Worm (Caenorhabditis elegans) whole organism, early embryonic: ENCODE measurements around the gene Y43B11AR.1.

Experiments
- B0310.2 ChIP-seq: sonication (generic microtip); optimal IDR thresholded peaks from 2 replicates; lab custom pipeline; 2016; ENCODE audit warnings: mild to moderate bottlenecking, missing genetic modification characterization, missing compliant biosample characterization
- F13C5.2 ChIP-seq: sonication (generic microtip); optimal IDR thresholded peaks from 2 replicates; lab custom pipeline; 2017; ENCODE audit warnings: mild to moderate bottlenecking, missing genetic modification characterization, inconsistent platforms, missing compliant biosample characterization
- aly-1 ChIP-seq: sonication (generic microtip); optimal IDR thresholded peaks from 2 replicates; lab custom pipeline; 2016; ENCODE audit warnings: missing genetic modification characterization, missing compliant biosample characterization
- ama-1 ChIP-seq: fragments of 150-350 bp; optimal IDR thresholded peaks from 2 replicates; lab custom pipeline; 2014
- ets-7 ChIP-seq: sonication (generic microtip); optimal IDR thresholded peaks from 2 replicates; lab custom pipeline; 2016; ENCODE audit warnings: missing genotype, missing genetic modification characterization, missing compliant biosample characterization
- flt-1 ChIP-seq: fragments of 200-800 bp; sonication (Bioruptor generic); IDR thresholded peaks from 2 replicates; pipeline ENCODE4 v1.3.6; 2022; ENCODE audit warnings: missing genetic modification characterization, missing compliant biosample characterization
- hmbx-1 ChIP-seq: sonication (generic microtip); optimal IDR thresholded peaks from 2 replicates; lab custom pipeline; 2016; ENCODE audit warnings: mild to moderate bottlenecking, missing genetic modification characterization, missing compliant biosample characterization
- hmg-4 ChIP-seq: fragments of 200-800 bp; sonication (Bioruptor generic); optimal IDR thresholded peaks from 2 replicates; lab custom pipeline; 2018; ENCODE audit warnings: mild to moderate bottlenecking, missing genetic modification characterization, missing compliant biosample characterization
- hnd-1 ChIP-seq: sonication (generic microtip); optimal IDR thresholded peaks from 2 replicates; lab custom pipeline; 2016; ENCODE audit warnings: missing genetic modification characterization, missing compliant biosample characterization
- scrt-1 ChIP-seq: fragments of 200-800 bp; sonication (Bioruptor generic); IDR thresholded peaks from 2 replicates; pipeline ENCODE4 v1.3.6; 2022; ENCODE audit warnings: missing genetic modification characterization, missing compliant biosample characterization
- sea-1 ChIP-seq: fragments of 200-800 bp; sonication (Bioruptor generic); conservative IDR thresholded peaks from 2 replicates; pipeline ENCODE4 v1.3.6; 2022; ENCODE audit warnings: missing genetic modification characterization, missing compliant biosample characterization
- tbx-11 ChIP-seq: fragments of 200-800 bp; sonication (Bioruptor generic); IDR thresholded peaks from 2 replicates; pipeline ENCODE4 v1.3.6; 2022; ENCODE audit warnings: missing genetic modification characterization, missing compliant biosample characterization

DNA sequence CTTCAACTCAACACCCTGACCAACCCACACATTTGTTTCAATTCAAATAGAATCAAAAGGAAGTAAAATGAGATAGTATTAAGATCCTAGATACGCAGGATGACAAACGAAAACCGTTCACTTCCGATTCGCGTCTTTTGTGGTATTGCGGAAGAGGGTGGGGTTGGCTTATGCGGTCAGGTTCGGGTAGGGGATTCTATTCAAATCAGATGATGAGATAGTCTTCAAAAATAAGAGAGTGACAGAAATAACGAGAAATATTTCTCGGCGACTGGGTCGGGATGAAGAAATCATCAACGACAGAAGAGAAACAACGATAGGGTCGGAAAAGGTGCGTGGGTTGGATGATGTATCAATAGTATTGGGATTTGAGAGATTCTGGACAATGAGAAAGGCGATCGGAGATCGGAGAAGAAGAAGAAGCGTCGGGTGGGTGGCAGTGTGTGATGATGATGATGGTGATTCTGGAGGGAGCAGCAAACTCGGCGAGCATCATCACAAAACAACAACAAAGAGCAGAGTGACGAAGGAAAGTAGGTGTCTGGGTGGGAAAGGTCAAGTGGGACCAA lies 14.2 kb downstream of the Y43B11AR.1 start:
- TF ChIP-seq hmbx-1 (tag; lab: Kevin White, UChicago) (no peak), sea-1 (GFP tag; lab: Robert Waterston, UW) (no peak), scrt-1 (GFP tag; lab: Robert Waterston, UW) (no peak), flt-1 (GFP tag; lab: Robert Waterston, UW) (no peak), B0310.2 (no peak), ama-1 (lab: Kevin White, UChicago) (no peak), ets-7 (tag; lab: Kevin White, UChicago) (no peak), aly-1 (tag; lab: Kevin White, UChicago) (no peak), tbx-11 (GFP tag; lab: Robert Waterston, UW) (no peak), hnd-1 (tag; lab: Kevin White, UChicago) (no peak), F13C5.2 (tag; lab: Kevin White, UChicago) (no peak), hmg-4 (GFP tag; lab: Kevin White, UChicago) (no peak)
